Worm (Caenorhabditis elegans) whole organism, young adult: ENCODE results near the gene C25E10.12.

Experiments
- F33H1.4 ChIP-seq: fragments of 200-800 bp; sonication (Bioruptor generic); IDR thresholded peaks from 2 replicates; pipeline ENCODE4 v1.3.6; 2022; ENCODE audit warnings: missing genetic modification reagents, missing genetic modification characterization, missing compliant biosample characterization
- Y79H2A.3 ChIP-seq: fragments of 200-800 bp; sonication (Bioruptor generic); conservative IDR thresholded peaks from 2 replicates; pipeline ENCODE4 v1.3.6; 2022; ENCODE audit warnings: missing genetic modification reagents, missing genetic modification characterization, missing compliant biosample characterization
- atf-7 ChIP-seq: sonication (generic microtip); optimal IDR thresholded peaks from 2 replicates; lab custom pipeline; 2017; ENCODE audit warnings: mild to moderate bottlenecking, missing genetic modification characterization, missing compliant biosample characterization
- dpff-1 ChIP-seq: sonication (generic microtip); optimal IDR thresholded peaks from 2 replicates; lab custom pipeline; 2017; ENCODE audit warnings: mild to moderate bottlenecking, missing genetic modification characterization, missing compliant biosample characterization
- dpl-1 ChIP-seq: fragments of 150-350 bp; optimal IDR thresholded peaks from 2 replicates; lab custom pipeline; 2014; ENCODE audit warnings: missing biosample characterization, missing genetic modification reagents, missing genetic modification characterization
- him-1 ChIP-seq: sonication (generic microtip); optimal IDR thresholded peaks from 2 replicates; lab custom pipeline; 2016; ENCODE audit warnings: missing genotype, missing genetic modification reagents, missing genetic modification characterization, missing compliant biosample characterization
- lsy-27 ChIP-seq: sonication (generic microtip); optimal IDR thresholded peaks from 2 replicates; lab custom pipeline; 2017; ENCODE audit warnings: missing genetic modification characterization, mild to moderate bottlenecking, missing compliant biosample characterization, antibody characterized with exemption, missing genotype, borderline replicate concordance; ENCODE audit not compliant: insufficient read depth
- mxl-1 ChIP-seq: sonication (generic microtip); optimal IDR thresholded peaks from 2 replicates; lab custom pipeline; 2016; ENCODE audit warnings: missing genetic modification characterization, missing compliant biosample characterization
- nhr-27 ChIP-seq: fragments of 200-800 bp; sonication (Bioruptor generic); optimal IDR thresholded peaks from 2 replicates; lab custom pipeline; 2018; ENCODE audit warnings: mild to moderate bottlenecking, missing genetic modification characterization, moderate library complexity, missing compliant biosample characterization
- nhr-90 ChIP-seq: sonication (generic microtip); optimal IDR thresholded peaks from 2 replicates; lab custom pipeline; 2016; ENCODE audit warnings: missing genotype, mild to moderate bottlenecking, missing genetic modification characterization, missing compliant biosample characterization
- sea-2 ChIP-seq: fragments of 200-800 bp; sonication (Bioruptor generic); IDR thresholded peaks from 2 replicates; pipeline ENCODE4 v1.3.6; 2022; ENCODE audit warnings: missing genetic modification characterization, missing compliant biosample characterization
- snpc-1.3 ChIP-seq: sonication (generic microtip); optimal IDR thresholded peaks from 2 replicates; lab custom pipeline; 2017; ENCODE audit warnings: missing genetic modification characterization, mild to moderate bottlenecking, missing compliant biosample characterization, antibody characterized with exemption, moderate library complexity, missing genotype, missing genetic modification reagents; ENCODE audit not compliant: insufficient read depth
- snpc-4 ChIP-seq, 5 experiments: fragments of 150-350 bp in 1 of 5; sonication (generic microtip) in 4 of 5; optimal IDR thresholded peaks; 2 replicates each; lab custom pipeline; 2014 to 2018; ENCODE audit warnings: missing genetic modification characterization in 5 of 5, missing biosample characterization in 3 of 5, antibody characterized with exemption in 2 of 5, mild to moderate bottlenecking in 2 of 5, missing compliant biosample characterization in 2 of 5, missing genotype in 2 of 5, moderate library complexity in 2 of 5, missing genetic modification reagents in 1 of 5
- unc-62 ChIP-seq: fragments of 150-350 bp; optimal IDR thresholded peaks from 2 replicates; lab custom pipeline; 2014; ENCODE audit warnings: missing biosample characterization, missing genetic modification reagents, missing genetic modification characterization

ce11 chrV:9030248-9030647 lies 32.0 kb downstream of the C25E10.12 start, which contains the start of gene C25E10.5:
- TF ChIP-seq nhr-90 (tag; lab: Kevin White, UChicago), result no peak
- TF ChIP-seq mxl-1 (tag; lab: Kevin White, UChicago), result no peak
- no peak for TF ChIP-seq atf-7
- TF ChIP-seq nhr-27 (tag; lab: Kevin White, UChicago), result no peak
- no peak for TF ChIP-seq F33H1.4 (GFP tag; lab: Robert Waterston, UW)
- TF ChIP-seq sea-2 (GFP tag; lab: Robert Waterston, UW), result no peak
- no peak for TF ChIP-seq lsy-27 (tag; lab: Kevin White, UChicago)
- no peak for TF ChIP-seq him-1 (tag; lab: Kevin White, UChicago)
- TF ChIP-seq dpl-1 (GFP tag; lab: Kevin White, UChicago), result no peak
- no peak for TF ChIP-seq snpc-4 (GFP tag; optimal IDR thresholded peaks at IDR 0.05; lab: Kevin White, UChicago)
- no peak for TF ChIP-seq snpc-4 (tag; optimal IDR thresholded peaks at IDR 0.05; lab: Kevin White, UChicago)
- TF ChIP-seq dpff-1, result no peak
- TF ChIP-seq unc-62 (GFP tag; lab: Kevin White, UChicago), result no peak
- no peak for TF ChIP-seq snpc-1.3 (tag; lab: Kevin White, UChicago)
- no peak for TF ChIP-seq Y79H2A.3
